Fruit fly (Drosophila melanogaster) whole organism, adult: ENCODE measurements around the gene Ac78C.

Source experiments
- CG11617 ChIP-seq: fragments of 200-800 bp; sonication (Bioruptor generic); optimal IDR thresholded peaks from 2 replicates; lab custom pipeline; 2017; ENCODE audit warnings: mild to moderate bottlenecking, missing biosample characterization, missing genetic modification reagents, missing genetic modification characterization
- CG12768 ChIP-seq: fragments of 200-800 bp; sonication (Bioruptor generic); optimal IDR thresholded peaks from 2 replicates; lab custom pipeline; 2017; ENCODE audit warnings: missing biosample characterization, missing genetic modification characterization, mild to moderate bottlenecking, moderate library complexity, missing genetic modification reagents
- CG14711 ChIP-seq: fragments of 200-800 bp; sonication (Bioruptor generic); optimal IDR thresholded peaks from 2 replicates; lab custom pipeline; 2018; ENCODE audit warnings: missing biosample characterization, mild to moderate bottlenecking, missing genetic modification characterization, moderate library complexity
- CG1620 ChIP-seq: fragments of 200-800 bp; sonication (Bioruptor generic); optimal IDR thresholded peaks from 2 replicates; lab custom pipeline; 2016; ENCODE audit warnings: missing biosample characterization, missing genetic modification characterization
- CG33017 ChIP-seq: fragments of 200-800 bp; sonication (Bioruptor generic); optimal IDR thresholded peaks from 2 replicates; lab custom pipeline; 2018; ENCODE audit warnings: missing biosample characterization, mild to moderate bottlenecking, missing genetic modification characterization, moderate library complexity
- CG5204 ChIP-seq: fragments of 200-800 bp; sonication (Bioruptor generic); optimal IDR thresholded peaks from 2 replicates; lab custom pipeline; 2016; ENCODE audit warnings: missing biosample characterization, missing genetic modification characterization
- CG7045 ChIP-seq: fragments of 200-800 bp; sonication (Bioruptor generic); optimal IDR thresholded peaks from 2 replicates; lab custom pipeline; 2017; ENCODE audit warnings: missing biosample characterization, mild to moderate bottlenecking, missing genetic modification characterization
- CG7101 ChIP-seq: fragments of 200-800 bp; sonication (Bioruptor generic); optimal IDR thresholded peaks from 2 replicates; lab custom pipeline; 2018; ENCODE audit warnings: missing biosample characterization, mild to moderate bottlenecking, missing genetic modification characterization, moderate library complexity
- Clk ChIP-seq: fragments of 200-800 bp; sonication (Bioruptor generic); optimal IDR thresholded peaks from 2 replicates; lab custom pipeline; 2017; ENCODE audit warnings: missing biosample characterization, missing genetic modification characterization
- Crg-1 ChIP-seq: fragments of 200-800 bp; sonication (Bioruptor generic); optimal IDR thresholded peaks from 2 replicates; lab custom pipeline; 2016; ENCODE audit warnings: missing biosample characterization, missing genetic modification characterization
- Hr96 ChIP-seq: fragments of 200-800 bp; sonication (Bioruptor generic); optimal IDR thresholded peaks from 2 replicates; lab custom pipeline; 2016; ENCODE audit warnings: missing biosample characterization, missing genetic modification characterization
- Mnt ChIP-seq: fragments of 200-800 bp; sonication (Bioruptor generic); optimal IDR thresholded peaks from 2 replicates; lab custom pipeline; 2016; ENCODE audit warnings: missing biosample characterization, mild to moderate bottlenecking, missing genetic modification characterization
- bab1 ChIP-seq: fragments of 200-800 bp; sonication (Bioruptor generic); optimal IDR thresholded peaks from 3 replicates; lab custom pipeline; 2019; ENCODE audit warnings: missing biosample characterization, mild to moderate bottlenecking, missing genetic modification characterization, moderate library complexity
- cic ChIP-seq: fragments of 200-800 bp; sonication (Bioruptor generic); optimal IDR thresholded peaks from 2 replicates; lab custom pipeline; 2017; ENCODE audit warnings: missing biosample characterization, mild to moderate bottlenecking, missing genetic modification characterization, moderate library complexity
- cnc ChIP-seq, 2 experiments: fragments of >200 bp; optimal IDR thresholded peaks; 2 replicates each; lab custom pipeline; 2017
- kay ChIP-seq: fragments of 200-800 bp; sonication (Bioruptor generic); peaks from one replicate; lab custom pipeline; 2016; ENCODE audit warnings: missing biosample characterization, missing genetic modification characterization, borderline replicate concordance
- ovo ChIP-seq: fragments of 200-800 bp; sonication (Bioruptor generic); optimal IDR thresholded peaks from 2 replicates; lab custom pipeline; 2016; ENCODE audit warnings: missing biosample characterization, missing genetic modification characterization
- pad ChIP-seq: fragments of 200-800 bp; sonication (Bioruptor generic); optimal IDR thresholded peaks from 3 replicates; lab custom pipeline; 2017; ENCODE audit warnings: missing biosample characterization, missing genetic modification characterization, mild to moderate bottlenecking, moderate library complexity, missing genetic modification reagents
- tj ChIP-seq: fragments of 200-800 bp; sonication (Bioruptor generic); optimal IDR thresholded peaks from 3 replicates; lab custom pipeline; 2017; ENCODE audit warnings: missing biosample characterization, mild to moderate bottlenecking, missing genetic modification characterization, moderate library complexity
- toe ChIP-seq: fragments of 200-800 bp; sonication (Bioruptor generic); optimal IDR thresholded peaks from 2 replicates; lab custom pipeline; 2016; ENCODE audit warnings: missing biosample characterization, missing genetic modification characterization

Gene Ac78C

DNA sequence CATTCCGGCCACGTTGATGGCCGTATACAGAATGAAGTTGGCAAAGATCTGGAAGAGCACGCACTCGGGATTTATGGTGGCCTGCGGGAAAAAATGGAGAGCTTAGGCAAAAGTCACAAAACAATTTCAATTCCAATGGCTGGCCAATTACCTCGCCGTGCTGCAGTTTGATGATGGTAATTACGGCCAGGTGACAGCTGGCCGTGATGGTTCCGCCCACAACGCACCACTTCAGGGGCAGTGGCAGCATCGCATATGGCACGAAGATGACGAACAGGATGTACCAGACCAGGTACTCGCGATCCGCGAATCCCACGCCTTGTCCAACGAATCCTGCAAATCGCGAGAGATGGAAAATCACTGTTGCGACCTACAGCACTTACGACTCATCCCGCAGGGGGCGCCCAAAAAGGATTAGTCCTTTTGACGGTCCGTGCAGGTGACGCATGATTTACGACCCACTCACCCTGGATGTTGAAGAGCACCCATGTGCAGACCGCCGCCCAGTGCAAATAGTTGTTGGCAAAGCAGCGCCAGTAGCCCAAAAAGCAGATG is 25.8 kb downstream of the Ac78C start:
- TF ChIP-seq CG7045 (GFP tag; lab: Kevin White, UChicago) (no peak), CG1620 (GFP tag; lab: Kevin White, UChicago) (no peak), CG12768 (no peak), CG5204 (GFP tag; lab: Kevin White, UChicago) (no peak), bab1 (no peak)

DNA sequence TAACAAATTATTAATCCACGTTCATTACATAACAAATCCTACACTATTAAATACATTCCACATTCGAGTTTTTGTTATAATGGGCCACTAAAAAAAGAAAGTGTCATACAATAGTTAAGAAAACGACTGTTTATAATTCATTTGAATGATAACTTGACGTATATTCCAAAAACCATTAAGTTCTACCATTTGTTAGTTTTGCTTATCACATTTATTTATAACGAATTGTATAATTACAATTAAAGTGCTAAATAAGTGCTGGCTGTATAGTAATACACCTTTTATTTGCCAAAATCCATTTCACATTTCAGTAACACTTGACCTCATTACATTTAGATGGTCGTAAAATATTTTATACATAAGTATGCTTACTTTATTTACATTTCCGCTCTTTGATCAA is 35.5 kb downstream of the Ac78C start, which contains the start of gene CG10565:
TSS of gene CG10565 (minus strand) at position 101 of the 400 bp plus-strand sequence.
- peak; percentile 36 for TF ChIP-seq CG5204 (GFP tag; lab: Kevin White, UChicago)
- TF ChIP-seq Hr96 = no peak
- TF ChIP-seq CG1620 (GFP tag; lab: Kevin White, UChicago) = no peak

DNA sequence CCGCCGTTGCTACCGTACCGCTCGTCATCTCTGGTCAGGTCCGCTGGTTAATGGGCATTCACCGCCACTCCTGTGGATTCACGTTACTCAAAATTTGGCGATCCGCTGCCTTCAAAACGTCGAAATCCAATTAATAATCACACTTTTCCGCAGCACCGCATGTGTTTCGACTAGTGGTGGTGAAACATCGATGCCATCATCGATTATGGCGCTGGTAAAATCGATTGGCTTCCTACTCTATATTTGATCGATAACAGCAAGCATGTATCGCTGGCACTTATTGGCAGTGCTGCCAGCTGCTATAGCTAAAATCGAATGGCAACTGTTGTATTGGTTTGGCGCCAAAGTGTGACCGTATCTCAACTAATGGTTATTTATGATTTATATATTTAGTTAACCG is 35.9 kb downstream of the Ac78C start:
- TF ChIP-seq Clk (GFP tag; lab: Kevin White, UChicago) (no peak), CG12768 (no peak), CG5204 (GFP tag; lab: Kevin White, UChicago) (no peak), cnc (optimal IDR thresholded peaks at IDR 0.05; lab: Kevin White, UChicago) (no peak), Hr96 (peak; percentile 22), ovo (GFP tag; lab: Kevin White, UChicago) (peak; percentile 44), CG1620 (GFP tag; lab: Kevin White, UChicago) (peak; percentile 18), Mnt (GFP tag; lab: Kevin White, UChicago) (peak; percentile 93), tj (peak; percentile 5), CG7045 (GFP tag; lab: Kevin White, UChicago) (no peak), kay (peak; percentile 60), toe (GFP tag; lab: Kevin White, UChicago) (peak; percentile 66), bab1 (peak; percentile 62), cic (GFP tag; lab: Kevin White, UChicago) (peak; percentile 21), CG11617 (no peak), CG14711 (tag; lab: Kevin White, UChicago) (peak; percentile 20), Crg-1 (no peak), pad (GFP tag; lab: Kevin White, UChicago) (peak; percentile 15), CG33017 (tag; lab: Kevin White, UChicago) (no peak), CG7101 (tag; lab: Kevin White, UChicago) (peak; percentile 53)

DNA sequence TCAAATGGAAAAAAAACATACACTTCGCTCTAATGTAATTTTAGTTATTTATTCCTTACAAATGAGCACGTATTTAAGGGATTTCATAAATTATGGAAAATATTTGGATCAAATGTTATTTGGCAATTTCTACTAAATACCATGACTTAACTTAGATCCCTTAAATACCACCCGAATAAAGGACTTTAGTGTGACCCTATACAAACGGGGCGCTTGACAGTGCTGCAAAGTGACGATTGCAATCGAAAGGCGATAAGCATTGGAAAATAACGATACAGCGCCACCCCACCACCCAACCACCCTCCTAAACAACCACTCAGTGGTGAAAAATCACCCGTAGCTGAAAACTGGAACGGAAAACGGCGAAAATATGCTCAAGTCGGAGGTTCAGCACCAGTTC is 40.3 kb downstream of the Ac78C start, which contains the start of gene ICA69:
TSS of gene ICA69 (plus strand) at position 20 of the 400 bp plus-strand sequence.
- TF ChIP-seq CG1620 (GFP tag; lab: Kevin White, UChicago) = no peak
- no peak for TF ChIP-seq Mnt (GFP tag; lab: Kevin White, UChicago)
- TF ChIP-seq toe (GFP tag; lab: Kevin White, UChicago) = no peak
- TF ChIP-seq CG14711 (tag; lab: Kevin White, UChicago) = no peak
- no peak for TF ChIP-seq Crg-1

DNA sequence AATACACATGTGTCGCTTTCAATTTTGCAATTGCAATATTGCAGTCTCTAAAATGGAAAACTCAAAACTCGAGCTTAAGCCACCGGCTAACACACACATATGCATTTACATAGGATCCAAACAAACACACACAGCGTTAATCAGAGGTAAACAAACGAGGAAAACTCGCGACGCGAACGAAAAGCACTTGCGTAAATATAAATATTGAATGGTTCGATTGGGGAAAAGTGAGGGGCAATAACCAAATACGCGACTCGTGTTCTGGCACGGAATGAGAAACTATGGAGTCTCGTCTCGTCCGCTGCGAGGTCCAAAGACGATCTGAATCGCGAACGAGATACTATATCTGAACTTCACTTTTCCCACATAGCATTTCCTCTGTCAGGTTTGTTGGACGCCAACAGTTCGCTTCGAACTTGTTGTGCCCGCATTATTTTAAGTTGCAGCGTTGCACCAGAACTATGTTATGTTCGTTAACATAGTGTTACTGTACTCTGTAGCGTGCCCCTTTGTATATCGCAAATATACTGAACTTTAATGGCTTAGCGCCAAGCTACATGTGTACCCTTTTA is 40.8 kb downstream of the Ac78C start, which contains the start of gene ko:
TSS of gene ko (minus strand) at position 321 of the 572 bp plus-strand sequence.
- TF ChIP-seq CG33017 (tag; lab: Kevin White, UChicago) = no peak
- TF ChIP-seq cnc (optimal IDR thresholded peaks at IDR 0.05; lab: Kevin White, UChicago) = no peak
- TF ChIP-seq toe (GFP tag; lab: Kevin White, UChicago) = no peak
- TF ChIP-seq CG5204 (GFP tag; lab: Kevin White, UChicago) = no peak
- TF ChIP-seq CG12768 = no peak
- TF ChIP-seq Clk (GFP tag; lab: Kevin White, UChicago) = no peak
- TF ChIP-seq ovo (GFP tag; lab: Kevin White, UChicago) = no peak
- TF ChIP-seq Mnt (GFP tag; lab: Kevin White, UChicago) = no peak
- peak; percentile 19 for TF ChIP-seq tj
- no peak for TF ChIP-seq Hr96
- peak; percentile 34 for TF ChIP-seq kay

DNA sequence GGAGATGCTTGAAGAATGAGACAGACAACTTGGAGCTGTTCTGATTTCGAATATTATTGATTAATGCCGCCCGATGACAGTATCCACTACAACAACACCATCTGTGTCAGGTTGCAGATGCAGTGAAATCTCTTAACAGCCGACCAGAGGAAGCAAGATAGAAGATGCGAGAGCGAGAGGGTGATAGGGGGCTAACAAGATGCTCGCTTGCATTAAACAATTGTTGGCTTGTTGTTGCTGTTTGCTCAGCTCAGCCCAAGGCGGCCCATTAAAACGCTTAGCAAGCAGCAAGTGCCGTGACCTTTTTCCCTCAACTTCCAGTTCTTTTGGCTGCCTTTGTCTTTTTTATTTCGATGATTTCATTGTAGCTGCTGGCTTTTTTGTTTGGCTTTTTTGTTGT is 42.0 kb downstream of the Ac78C start:
- TF ChIP-seq ovo (GFP tag; lab: Kevin White, UChicago) (no peak), kay (no peak), CG14711 (tag; lab: Kevin White, UChicago) (no peak), Clk (GFP tag; lab: Kevin White, UChicago) (no peak), cnc (optimal IDR thresholded peaks at IDR 0.05; lab: Kevin White, UChicago) (no peak), tj (peak; percentile 63)

DNA sequence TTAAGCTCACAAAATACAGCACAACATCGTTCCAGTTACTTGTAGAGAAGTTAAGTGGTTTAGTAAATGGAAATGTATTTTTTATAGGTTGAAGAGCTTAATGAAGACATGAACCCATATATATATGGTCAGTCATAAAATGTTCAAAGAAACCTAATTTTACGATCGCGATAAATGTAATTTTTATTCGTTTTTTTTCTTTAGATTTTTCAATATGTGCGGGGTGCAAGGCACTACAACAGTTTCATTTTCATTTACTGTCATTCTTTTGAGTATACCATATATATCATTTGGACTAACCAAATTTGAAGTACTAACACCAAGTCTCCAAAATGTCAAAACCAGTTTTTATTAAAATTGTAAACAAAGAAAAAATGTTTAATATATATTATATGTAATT is 48.3 kb downstream of the Ac78C start, which contains the start of gene CG33284:
TSS of gene CG33284 (plus strand) at position 301 of the 400 bp plus-strand sequence.
- TF ChIP-seq Crg-1 (no peak), tj (no peak), CG5204 (GFP tag; lab: Kevin White, UChicago) (no peak), Mnt (GFP tag; lab: Kevin White, UChicago) (no peak), cnc (optimal IDR thresholded peaks at IDR 0.05; lab: Kevin White, UChicago) (no peak), cic (GFP tag; lab: Kevin White, UChicago) (no peak), CG7045 (GFP tag; lab: Kevin White, UChicago) (no peak), CG7101 (tag; lab: Kevin White, UChicago) (no peak), CG1620 (GFP tag; lab: Kevin White, UChicago) (no peak), ovo (GFP tag; lab: Kevin White, UChicago) (no peak), CG12768 (no peak)
